Worm (Caenorhabditis elegans): ENCODE measurements around the gene taf-10.

The taf-10 gene

DNA sequence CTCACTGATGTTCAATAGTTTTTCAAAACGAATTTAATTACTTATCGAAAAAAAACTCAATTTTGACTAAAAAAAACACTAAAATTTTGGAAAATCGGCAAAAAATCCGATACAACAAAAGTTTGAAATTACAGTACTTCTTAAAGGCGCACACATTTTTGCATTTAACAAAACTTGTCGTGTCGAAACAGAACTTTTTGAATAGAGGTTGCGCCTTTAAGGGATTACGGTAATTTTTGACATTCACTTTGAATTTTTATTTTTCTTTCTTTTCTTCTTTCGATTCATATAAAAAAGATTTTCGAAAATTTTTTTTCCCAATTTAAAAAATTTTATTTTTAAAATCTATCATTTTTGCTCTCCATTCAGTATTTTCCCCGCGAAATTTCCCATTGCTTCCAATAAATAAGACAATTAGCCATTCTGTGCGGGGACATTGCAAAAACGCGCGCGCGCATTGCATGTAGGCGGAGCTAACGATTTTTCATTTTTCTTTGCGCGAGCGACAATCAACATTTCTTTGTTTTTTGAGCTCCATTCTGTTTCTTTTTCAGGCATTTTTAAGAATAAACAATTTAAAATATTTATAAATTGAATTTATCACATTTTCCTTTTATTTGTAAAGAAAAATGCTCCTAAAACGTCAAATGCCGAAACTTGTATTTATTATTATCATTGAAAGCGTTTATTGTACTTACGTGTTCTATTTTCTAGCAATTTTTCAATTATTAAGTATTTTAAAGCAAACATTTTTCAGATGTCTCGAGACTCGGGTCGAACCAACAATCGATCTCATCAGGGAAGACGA, 44.5 kb downstream of the taf-10 start, which contains the start of gene F39G3.3 (continued):
- TF ChIP-seq xbp-1 (tag; optimal IDR thresholded peaks at IDR 0.05): peak; percentile 58
- TF ChIP-seq dsc-1 (tag; optimal IDR thresholded peaks at IDR 0.05): peak; percentile 73
- peak; percentile 88 for TF ChIP-seq unc-130 (tag; optimal IDR thresholded peaks at IDR 0.05)
- TF ChIP-seq jun-1 (tag; optimal IDR thresholded peaks at IDR 0.05): no peak
- TF ChIP-seq snu-23 (GFP tag; optimal IDR thresholded peaks at IDR 0.05): peak; percentile 67
- TF ChIP-seq sptf-1 (tag; optimal IDR thresholded peaks at IDR 0.05): no peak
- TF ChIP-seq nhr-20 (tag; optimal IDR thresholded peaks at IDR 0.05): peak; percentile 57

ce11 chrV:4733952-4734351, 47.0 kb downstream of the taf-10 start:
- no peak for TF ChIP-seq hpl-2 (GFP tag; optimal IDR thresholded peaks at IDR 0.05)
- TF ChIP-seq elt-3 (tag; optimal IDR thresholded peaks at IDR 0.05): no peak
- no peak for TF ChIP-seq pag-3 (tag; optimal IDR thresholded peaks at IDR 0.05; ENCODE audit: borderline replicate concordance, insufficient read depth)
- TF ChIP-seq nhr-84 (tag; optimal IDR thresholded peaks at IDR 0.05): no peak
- no peak for TF ChIP-seq nhr-76 (tag; optimal IDR thresholded peaks at IDR 0.05)
- no peak for TF ChIP-seq mdl-1 (tag; optimal IDR thresholded peaks at IDR 0.05)
- no peak for TF ChIP-seq nhr-47 (tag; optimal IDR thresholded peaks at IDR 0.05)
- TF ChIP-seq ceh-90 (tag; optimal IDR thresholded peaks at IDR 0.05): no peak
- TF ChIP-seq sptf-1 (tag; optimal IDR thresholded peaks at IDR 0.05): no peak
- TF ChIP-seq unc-30 (tag; optimal IDR thresholded peaks at IDR 0.05): no peak

DNA sequence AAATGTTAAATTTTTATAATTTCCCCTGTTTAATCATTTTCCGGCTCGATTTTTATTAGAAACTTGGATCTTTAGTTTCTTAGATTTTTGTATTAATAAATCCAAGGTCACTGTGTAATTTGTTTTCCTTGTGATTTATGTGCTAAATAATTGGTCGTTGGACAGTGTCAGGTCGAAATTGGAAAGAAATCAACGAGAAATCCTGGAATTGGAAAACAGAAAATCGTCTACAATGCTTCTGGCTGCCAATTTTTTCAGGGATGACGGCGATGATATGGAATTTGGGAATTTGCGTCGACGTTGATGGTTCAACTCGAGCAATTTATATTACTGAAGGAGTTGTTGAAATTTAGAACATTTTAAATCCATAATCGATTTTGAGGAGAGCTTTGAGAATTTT, 47.7 kb downstream of the taf-10 start:
- no peak for TF ChIP-seq snpc-4 (tag; optimal IDR thresholded peaks at IDR 0.05)

Data from whole organism, L1 larva.